Fruit fly (Drosophila melanogaster): Measurements from ENCODE around the gene CG33322.

The CG33322 gene

DNA sequence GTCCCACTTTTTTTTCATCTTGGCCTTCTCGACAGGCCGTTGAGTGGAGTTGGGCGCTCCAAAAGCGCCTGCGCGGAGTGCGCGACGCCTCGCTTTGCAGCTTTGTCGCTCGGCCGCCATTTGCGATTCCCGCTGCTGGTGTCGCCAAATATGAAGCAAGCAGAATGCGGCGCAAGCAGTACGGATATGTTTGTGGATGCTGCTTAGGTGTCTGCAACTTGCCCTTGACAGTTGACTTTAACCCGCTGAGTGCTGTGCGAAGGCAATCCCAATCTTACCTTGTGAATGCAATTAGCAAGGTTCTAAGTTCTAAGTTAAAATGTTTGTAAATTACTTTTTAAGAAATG, 6.0 kb upstream of the CG33322 start:
- TF ChIP-seq pho (GFP tag; optimal IDR thresholded peaks at IDR 0.05) (no peak), hth (optimal IDR thresholded peaks at IDR 0.05) (no peak), MESR4 (GFP tag; optimal IDR thresholded peaks at IDR 0.05) (no peak), sqz (GFP tag; optimal IDR thresholded peaks at IDR 0.05) (no peak), Hr51 (GFP tag; optimal IDR thresholded peaks at IDR 0.05) (no peak), CG1832 (GFP tag; optimal IDR thresholded peaks at IDR 0.05) (no peak), cas (GFP tag; IDR thresholded peaks at IDR 0.05) (no peak), Chrac-16 (GFP tag; optimal IDR thresholded peaks at IDR 0.05) (no peak), bowl (GFP tag; IDR thresholded peaks at IDR 0.05) (peak; percentile 35; the same call in 1 of the 2 replicates), gt (GFP tag; IDR thresholded peaks at IDR 0.05) (no peak), exex (tag; optimal IDR thresholded peaks at IDR 0.05) (no peak), ken (GFP tag; IDR thresholded peaks at IDR 0.05) (0 out of 3 replicates have a peak, but pooled peaks have one; percentile 7), CG6654 (GFP tag; optimal IDR thresholded peaks at IDR 0.05) (no peak), CG6175 (GFP tag; IDR thresholded peaks at IDR 0.05) (0 out of 3 replicates have a peak, but pooled peaks have one; percentile 68), disco-r (GFP tag; optimal IDR thresholded peaks at IDR 0.05) (peak; percentile 13), unc-4 (GFP tag; IDR thresholded peaks at IDR 0.05; ENCODE audit: partially characterized antibody) (no peak), Opbp (GFP tag; IDR thresholded peaks at IDR 0.05; ENCODE audit: partially characterized antibody) (no peak), her (GFP tag; optimal IDR thresholded peaks at IDR 0.05) (no peak), CG30431 (GFP tag; optimal IDR thresholded peaks at IDR 0.05) (no peak), Rfx (GFP tag; IDR thresholded peaks at IDR 0.05) (no peak), crc (GFP tag; optimal IDR thresholded peaks at IDR 0.05) (no peak), CG15011 (GFP tag; optimal IDR thresholded peaks at IDR 0.05) (no peak), h (optimal IDR thresholded peaks at IDR 0.05) (no peak), Atf-2 (GFP tag; optimal IDR thresholded peaks at IDR 0.05) (peak; percentile 2), Doc2 (GFP tag; IDR thresholded peaks at IDR 0.05) (no peak), ato (GFP tag; IDR thresholded peaks at IDR 0.05; ENCODE audit: partially characterized antibody) (no peak), D19A (tag; optimal IDR thresholded peaks at IDR 0.05) (no peak), CG15073 (GFP tag; optimal IDR thresholded peaks at IDR 0.05) (no peak), chif (GFP tag; optimal IDR thresholded peaks at IDR 0.05) (no peak), gcm2 (GFP tag; optimal IDR thresholded peaks at IDR 0.05) (no peak), Hand (GFP tag; optimal IDR thresholded peaks at IDR 0.05) (no peak), CG17912 (GFP tag; optimal IDR thresholded peaks at IDR 0.05) (no peak), cad (GFP tag; optimal IDR thresholded peaks at IDR 0.05) (no peak), Drgx (GFP tag; IDR thresholded peaks at IDR 0.05) (no peak), ftz-f1 (GFP tag; optimal IDR thresholded peaks at IDR 0.05) (peak; percentile 6), Deaf1 (tag; optimal IDR thresholded peaks at IDR 0.05) (peak; percentile 22), Max (GFP tag; optimal IDR thresholded peaks at IDR 0.05) (no peak), Hmx (GFP tag; optimal IDR thresholded peaks at IDR 0.05) (no peak), CG17385 (GFP tag; optimal IDR thresholded peaks at IDR 0.05) (no peak), CG6791 (GFP tag; IDR thresholded peaks at IDR 0.05; ENCODE audit: partially characterized antibody) (no peak), CG9727 (GFP tag; optimal IDR thresholded peaks at IDR 0.05) (no peak), CG10654 (GFP tag; optimal IDR thresholded peaks at IDR 0.05) (no peak), Poxn (GFP tag; IDR thresholded peaks at IDR 0.05) (no peak), CG1233 (GFP tag; optimal IDR thresholded peaks at IDR 0.05) (no peak), CG9609 (GFP tag; optimal IDR thresholded peaks at IDR 0.05) (no peak), Atf3 (GFP tag; optimal IDR thresholded peaks at IDR 0.05) (no peak), Stat92E (GFP tag; optimal IDR thresholded peaks at IDR 0.05) (no peak), chm (GFP tag; IDR thresholded peaks at IDR 0.05) (no peak), CG8765 (GFP tag; IDR thresholded peaks at IDR 0.05) (peak; percentile 78; the same call in 1 of the 2 replicates), H2.0 (GFP tag; IDR thresholded peaks at IDR 0.05) (no peak), Oaz (GFP tag; IDR thresholded peaks at IDR 0.05) (no peak), CHES-1-like (GFP tag; optimal IDR thresholded peaks at IDR 0.05) (no peak), Ets65A (GFP tag) (peak; percentile 13)

All from whole organism, embryonic.